Worm (Caenorhabditis elegans): ENCODE measurements around the gene btb-19.

btb-19 gene

DNA sequence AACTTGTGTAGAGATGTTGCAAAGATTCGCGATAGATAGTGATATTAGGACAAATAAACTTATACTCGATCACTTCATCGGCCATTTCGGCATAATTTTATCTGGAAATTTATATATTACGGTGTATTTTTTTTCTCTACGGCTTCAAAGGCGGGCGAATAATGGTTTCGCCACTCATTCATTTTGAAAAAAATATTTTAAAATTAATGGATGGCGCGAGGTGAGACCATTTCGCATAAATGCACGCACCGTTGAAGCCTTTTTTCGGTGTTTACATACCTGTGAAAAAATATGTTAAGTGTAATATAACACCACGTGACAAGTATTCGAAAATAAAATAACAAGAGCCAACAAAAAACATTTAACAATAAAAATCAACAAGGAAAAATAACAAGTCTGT is at the start of gene btb-19:
Gene btb-19, minus strand, starts transcription at position 101 of the 400 bp plus-strand sequence.
- no peak for TF ChIP-seq hlh-8 (tag; optimal IDR thresholded peaks at IDR 0.05)
- TF ChIP-seq sdc-2 (tag; optimal IDR thresholded peaks at IDR 0.05) = no peak
- no peak for TF ChIP-seq unc-3 (GFP tag; conservative IDR thresholded peaks at IDR 0.05)
- TF ChIP-seq unc-3 (tag; optimal IDR thresholded peaks at IDR 0.05) = no peak
- TF ChIP-seq ceh-19 (GFP tag; optimal IDR thresholded peaks at IDR 0.05) = no peak
- TF ChIP-seq hlh-6 (tag; optimal IDR thresholded peaks at IDR 0.05) = no peak
- no peak for TF ChIP-seq nfya-1 (tag; optimal IDR thresholded peaks at IDR 0.05)
- TF ChIP-seq dmd-4 (tag; optimal IDR thresholded peaks at IDR 0.05; ENCODE audit: borderline replicate concordance) = no peak
- no peak for TF ChIP-seq pat-9 (tag; optimal IDR thresholded peaks at IDR 0.05)
- no peak for TF ChIP-seq ceh-14 (tag; optimal IDR thresholded peaks at IDR 0.05)
- TF ChIP-seq K02D7.2 (tag; optimal IDR thresholded peaks at IDR 0.05) = no peak
- TF ChIP-seq madf-2 (tag; optimal IDR thresholded peaks at IDR 0.05) = no peak
- no peak for TF ChIP-seq ceh-9 (tag; optimal IDR thresholded peaks at IDR 0.05)
- TF ChIP-seq ceh-45 (GFP tag; IDR thresholded peaks at IDR 0.05) = no peak
- no peak for TF ChIP-seq ztf-16 (tag; optimal IDR thresholded peaks at IDR 0.05)
- no peak for TF ChIP-seq mec-3 (tag; optimal IDR thresholded peaks at IDR 0.05; ENCODE audit: borderline replicate concordance)
- TF ChIP-seq fax-1 (tag; optimal IDR thresholded peaks at IDR 0.05) = no peak
- no peak for TF ChIP-seq pag-3 (tag; optimal IDR thresholded peaks at IDR 0.05; ENCODE audit: borderline replicate concordance)
- no peak for TF ChIP-seq ceh-2 (tag; optimal IDR thresholded peaks at IDR 0.05)
- TF ChIP-seq pqm-1 (tag; optimal IDR thresholded peaks at IDR 0.05) = no peak
- no peak for TF ChIP-seq pax-1 (tag; optimal IDR thresholded peaks at IDR 0.05)

DNA sequence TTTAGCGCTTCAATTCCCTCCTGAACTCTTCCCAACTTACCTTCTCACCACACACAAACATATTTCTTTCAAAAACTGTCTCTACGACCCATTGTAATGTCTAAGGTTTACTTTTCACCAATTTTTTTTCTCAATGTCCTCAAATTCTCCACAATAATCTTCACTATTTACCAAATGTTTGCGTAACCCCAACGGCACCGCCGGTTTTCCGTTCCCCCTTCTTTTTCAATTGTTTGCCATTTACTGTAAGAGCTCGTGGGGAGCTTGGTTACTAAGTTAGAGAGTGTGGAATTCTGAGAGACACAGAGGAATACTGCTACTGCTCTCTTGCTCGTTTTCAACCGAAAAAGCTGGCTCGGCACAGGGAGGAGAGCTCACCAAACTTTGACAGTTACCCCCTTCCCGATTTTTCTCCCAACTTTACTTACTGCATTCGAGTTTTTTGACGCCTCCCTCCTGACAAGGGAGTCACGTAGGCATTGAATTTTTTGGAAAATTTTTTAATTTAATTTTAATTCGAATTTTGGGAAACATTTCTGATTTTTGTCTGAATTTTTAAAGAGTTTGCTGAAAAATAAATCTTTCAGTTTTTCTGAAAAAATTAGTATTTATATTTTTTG is 48.7 kb upstream of the btb-19 start:
- TF ChIP-seq sdc-2 (tag; optimal IDR thresholded peaks at IDR 0.05) = no peak
- no peak for TF ChIP-seq rnt-1 (tag; optimal IDR thresholded peaks at IDR 0.05)
- no peak for TF ChIP-seq eyg-1 (tag; optimal IDR thresholded peaks at IDR 0.05)
- no peak for TF ChIP-seq C08G9.2 (tag; optimal IDR thresholded peaks at IDR 0.05)
- no peak for TF ChIP-seq pax-1 (tag; optimal IDR thresholded peaks at IDR 0.05)
- no peak for TF ChIP-seq ceh-48 (tag; optimal IDR thresholded peaks at IDR 0.05)
- no peak for TF ChIP-seq fkh-6 (tag; optimal IDR thresholded peaks at IDR 0.05)
- no peak for TF ChIP-seq fkh-10 (GFP tag; optimal IDR thresholded peaks at IDR 0.05)
- no peak for TF ChIP-seq lin-11 (tag; optimal IDR thresholded peaks at IDR 0.05)
- TF ChIP-seq sox-2 (GFP tag; IDR thresholded peaks at IDR 0.05) = no peak

DNA sequence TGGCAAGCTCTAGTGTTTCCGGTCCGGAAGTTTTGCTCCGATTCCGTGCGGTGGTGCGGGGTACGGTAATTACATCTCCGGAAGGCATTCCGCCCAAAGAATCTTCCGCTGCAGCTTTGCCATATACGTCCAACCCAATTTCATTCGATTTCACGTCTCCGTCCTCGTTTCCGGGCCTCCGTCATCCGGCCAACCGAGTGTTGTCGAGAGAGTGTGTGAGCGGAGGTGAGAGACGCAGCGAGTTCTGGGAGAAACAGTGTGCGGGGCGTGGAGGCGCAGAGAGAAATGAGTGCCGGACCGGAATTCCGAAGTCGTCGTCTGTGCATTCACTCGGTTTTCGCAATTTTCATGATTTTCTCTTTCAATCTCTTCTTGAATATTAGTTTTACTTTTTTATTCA is 47.4 kb upstream of the btb-19 start:
- TF ChIP-seq ceh-31 (tag; optimal IDR thresholded peaks at IDR 0.05) = peak; percentile 54
- TF ChIP-seq pat-9 (tag; optimal IDR thresholded peaks at IDR 0.05) = no peak
- TF ChIP-seq elt-4 (tag; optimal IDR thresholded peaks at IDR 0.05) = no peak
- TF ChIP-seq ttx-3 (tag; optimal IDR thresholded peaks at IDR 0.05) = no peak
- TF ChIP-seq fkh-10 (GFP tag; optimal IDR thresholded peaks at IDR 0.05) = peak; percentile 34
- TF ChIP-seq unc-42 (tag; optimal IDR thresholded peaks at IDR 0.05) = peak; percentile 86
- no peak for TF ChIP-seq pha-2 (tag; optimal IDR thresholded peaks at IDR 0.05)
- TF ChIP-seq ceh-2 (tag; optimal IDR thresholded peaks at IDR 0.05) = no peak
- no peak for TF ChIP-seq fkh-6 (tag; optimal IDR thresholded peaks at IDR 0.05)
- no peak for TF ChIP-seq lim-6 (tag; optimal IDR thresholded peaks at IDR 0.05)
- no peak for TF ChIP-seq nhr-11 (tag; optimal IDR thresholded peaks at IDR 0.05)

DNA sequence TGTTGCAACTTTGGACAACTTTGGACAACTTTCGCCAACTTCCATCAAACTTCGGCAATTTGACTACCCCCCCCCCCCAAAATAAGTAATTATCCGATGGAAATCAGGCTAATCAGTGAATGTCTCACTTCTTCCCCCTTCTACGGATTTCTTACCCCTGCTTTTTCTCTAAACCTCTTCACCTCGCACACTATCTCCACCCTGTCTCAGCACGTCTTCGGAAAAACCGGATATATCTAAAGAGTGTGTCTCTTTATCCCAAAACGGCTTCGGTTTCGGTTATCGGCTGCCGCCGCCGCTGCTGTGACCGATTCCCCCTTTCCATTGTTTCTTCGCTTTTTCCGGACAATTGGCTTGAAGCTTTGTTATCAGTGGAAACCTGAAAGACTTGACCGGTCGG is 45.9 kb upstream of the btb-19 start:
- no peak for TF ChIP-seq hlh-30 (tag; optimal IDR thresholded peaks at IDR 0.05; ENCODE audit: insufficient read depth)
- TF ChIP-seq elt-2 (tag; optimal IDR thresholded peaks at IDR 0.05) = no peak
- peak; percentile 10 for TF ChIP-seq ref-2 (tag; optimal IDR thresholded peaks at IDR 0.05)

Data from whole organism, late embryonic.